Worm (Caenorhabditis elegans) whole organism, mixed stage, embryonic: ENCODE measurements around the gene txt-3.

ENCODE experiments used
- M03D4.4 ChIP-seq: sonication (generic microtip); optimal IDR thresholded peaks from 2 replicates; lab custom pipeline; 2017; ENCODE audit warnings: mild to moderate bottlenecking, missing genetic modification characterization, missing compliant biosample characterization
- bed-3 ChIP-seq: fragments of 200-800 bp; sonication (Bioruptor generic); optimal IDR thresholded peaks from 3 replicates; lab custom pipeline; 2018; ENCODE audit warnings: mild to moderate bottlenecking, missing genetic modification characterization, moderate library complexity, missing compliant biosample characterization
- blmp-1 ChIP-seq: fragments of 150-350 bp; optimal IDR thresholded peaks from 2 replicates; lab custom pipeline; 2014; ENCODE audit warnings: missing biosample characterization, missing genetic modification characterization
- ceh-39 ChIP-seq: fragments of 150-350 bp; optimal IDR thresholded peaks from 2 replicates; lab custom pipeline; 2014; ENCODE audit warnings: missing biosample characterization, missing genetic modification characterization
- ceh-43 ChIP-seq: fragments of 200-800 bp; sonication (Bioruptor generic); optimal IDR thresholded peaks from 2 replicates; lab custom pipeline; 2018; ENCODE audit warnings: mild to moderate bottlenecking, missing genetic modification characterization, moderate library complexity, missing compliant biosample characterization
- ceh-83 ChIP-seq: fragments of 200-800 bp; sonication (Bioruptor generic); optimal IDR thresholded peaks from 2 replicates; lab custom pipeline; 2018; ENCODE audit warnings: mild to moderate bottlenecking, missing genetic modification characterization, missing compliant biosample characterization
- cnd-1 ChIP-seq: fragments of 200-800 bp; sonication (Bioruptor generic); optimal IDR thresholded peaks from 2 replicates; lab custom pipeline; 2018; ENCODE audit warnings: mild to moderate bottlenecking, missing genetic modification characterization, missing compliant biosample characterization
- drap-1 ChIP-seq: fragments of 200-800 bp; sonication (Bioruptor generic); optimal IDR thresholded peaks from 3 replicates; lab custom pipeline; 2018; ENCODE audit warnings: mild to moderate bottlenecking, missing genetic modification characterization, missing compliant biosample characterization
- elt-1 ChIP-seq: sonication (generic microtip); optimal IDR thresholded peaks from 2 replicates; lab custom pipeline; 2017; ENCODE audit warnings: missing genetic modification characterization, mild to moderate bottlenecking, missing compliant biosample characterization, antibody characterized with exemption, moderate library complexity, borderline replicate concordance; ENCODE audit not compliant: insufficient read depth
- elt-3 ChIP-seq: fragments of 150-350 bp; optimal IDR thresholded peaks from 2 replicates; lab custom pipeline; 2014; ENCODE audit warnings: missing biosample characterization, missing genetic modification characterization
- flh-1 ChIP-seq: fragments of 200-800 bp; sonication (Bioruptor generic); optimal IDR thresholded peaks from 2 replicates; lab custom pipeline; 2018; ENCODE audit warnings: mild to moderate bottlenecking, missing genetic modification characterization, moderate library complexity, missing compliant biosample characterization
- ham-2 ChIP-seq: fragments of 200-800 bp; sonication (Bioruptor generic); optimal IDR thresholded peaks from 2 replicates; lab custom pipeline; 2018; ENCODE audit warnings: mild to moderate bottlenecking, missing genetic modification characterization, missing compliant biosample characterization
- hlh-1 ChIP-seq: fragments of 150-350 bp; optimal IDR thresholded peaks from 2 replicates; lab custom pipeline; 2014; ENCODE audit warnings: missing biosample characterization, missing genetic modification reagents, missing genetic modification characterization
- lin-13 ChIP-seq: fragments of 150-350 bp; optimal IDR thresholded peaks from 2 replicates; lab custom pipeline; 2014; ENCODE audit warnings: missing biosample characterization, missing genetic modification characterization
- lin-32 ChIP-seq: fragments of 200-800 bp; sonication (Bioruptor generic); optimal IDR thresholded peaks from 2 replicates; lab custom pipeline; 2018; ENCODE audit warnings: mild to moderate bottlenecking, missing genetic modification characterization, missing compliant biosample characterization
- lsy-2 ChIP-seq: fragments of 150-350 bp; optimal IDR thresholded peaks from 2 replicates; lab custom pipeline; 2014; ENCODE audit warnings: missing biosample characterization, missing genetic modification characterization
- mep-1 ChIP-seq: fragments of 150-350 bp; optimal IDR thresholded peaks from 2 replicates; lab custom pipeline; 2017; ENCODE audit warnings: missing biosample characterization, missing genetic modification reagents, missing genetic modification characterization, inconsistent platforms
- mls-2 ChIP-seq: sonication (generic microtip); optimal IDR thresholded peaks from 2 replicates; lab custom pipeline; 2016; ENCODE audit warnings: mild to moderate bottlenecking, missing genetic modification characterization, moderate library complexity, missing compliant biosample characterization
- nhr-12 ChIP-seq: fragments of 150-350 bp; optimal IDR thresholded peaks from 2 replicates; lab custom pipeline; 2014; ENCODE audit warnings: missing biosample characterization, missing genetic modification characterization
- nhr-2 ChIP-seq: fragments of 150-350 bp; optimal IDR thresholded peaks from 2 replicates; lab custom pipeline; 2014; ENCODE audit warnings: missing biosample characterization, missing genetic modification characterization
- nhr-28 ChIP-seq: fragments of 150-350 bp; optimal IDR thresholded peaks from 2 replicates; lab custom pipeline; 2014; ENCODE audit warnings: missing biosample characterization, missing genetic modification characterization
- nhr-76 ChIP-seq: sonication (generic microtip); optimal IDR thresholded peaks from 2 replicates; lab custom pipeline; 2017; ENCODE audit warnings: missing biosample characterization, missing genetic modification characterization
- pha-4 ChIP-seq: fragments of 150-350 bp; optimal IDR thresholded peaks from 2 replicates; lab custom pipeline; 2018; ENCODE audit warnings: missing biosample characterization, missing genetic modification reagents, missing genetic modification characterization
- snpc-4 ChIP-seq: fragments of 150-350 bp; optimal IDR thresholded peaks from 2 replicates; lab custom pipeline; 2014; ENCODE audit warnings: missing biosample characterization, missing genetic modification characterization
- sptf-1 ChIP-seq: sonication (generic microtip); optimal IDR thresholded peaks from 2 replicates; lab custom pipeline; 2017; ENCODE audit warnings: mild to moderate bottlenecking, missing genetic modification characterization, moderate library complexity, missing compliant biosample characterization
- tbx-8 ChIP-seq: fragments of 200-800 bp; sonication (Bioruptor generic); optimal IDR thresholded peaks from 2 replicates; lab custom pipeline; 2018; ENCODE audit warnings: mild to moderate bottlenecking, missing genetic modification characterization, moderate library complexity, missing compliant biosample characterization
- unc-120 ChIP-seq: sonication (generic microtip); optimal IDR thresholded peaks from 2 replicates; lab custom pipeline; 2017; ENCODE audit warnings: missing genetic modification characterization, missing compliant biosample characterization; ENCODE audit not compliant: poor library complexity, severe bottlenecking
- unc-39 ChIP-seq: fragments of 150-350 bp; optimal IDR thresholded peaks from 2 replicates; lab custom pipeline; 2014; ENCODE audit warnings: missing biosample characterization, missing genetic modification characterization
- unc-62 ChIP-seq: fragments of 150-350 bp; optimal IDR thresholded peaks from 2 replicates; lab custom pipeline; 2014; ENCODE audit warnings: missing biosample characterization, missing genetic modification reagents, missing genetic modification characterization
- zip-8 ChIP-seq: fragments of 150-350 bp; optimal IDR thresholded peaks from 2 replicates; lab custom pipeline; 2014; ENCODE audit warnings: missing biosample characterization, missing genetic modification characterization
- ztf-11 ChIP-seq: fragments of 150-350 bp; optimal IDR thresholded peaks from 2 replicates; lab custom pipeline; 2014; ENCODE audit warnings: missing biosample characterization, missing genetic modification characterization

The txt-3 gene

DNA sequence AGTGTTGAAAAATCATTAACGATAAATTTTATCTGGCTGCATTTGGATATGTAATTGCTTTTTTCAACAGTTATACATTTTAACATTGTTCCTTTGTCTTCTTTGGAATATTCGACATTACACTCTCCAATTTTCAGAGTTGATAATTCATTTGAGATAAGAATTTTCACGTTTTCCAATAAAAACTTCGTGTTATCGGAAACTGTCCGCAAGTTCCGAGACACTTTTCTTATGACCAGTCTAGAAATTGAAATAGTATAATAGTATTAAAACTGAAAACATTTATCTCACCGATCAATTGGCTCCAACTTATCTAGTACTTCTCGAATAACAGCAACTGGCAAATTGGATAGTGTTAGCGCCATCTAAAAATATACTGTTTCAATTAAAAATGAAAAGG, 26.1 kb upstream of the txt-3 start, which contains the start of gene fbxa-86:
fbxa-86 (minus strand) TSS at position 367 of the 400 bp plus-strand sequence.
- TF ChIP-seq lsy-2 (tag; lab: Kevin White, UChicago) = no peak
- TF ChIP-seq M03D4.4 = no peak
- no peak for TF ChIP-seq flh-1 (GFP tag; lab: Kevin White, UChicago)
- no peak for TF ChIP-seq zip-8 (tag; lab: Kevin White, UChicago)
- no peak for TF ChIP-seq ztf-11 (tag; lab: Kevin White, UChicago)
- no peak for TF ChIP-seq pha-4 (tag; lab: Kevin White, UChicago)
- TF ChIP-seq unc-62 (GFP tag; lab: Kevin White, UChicago) = no peak
- TF ChIP-seq unc-39 = no peak
- TF ChIP-seq tbx-8 (GFP tag; lab: Kevin White, UChicago) = no peak
- no peak for TF ChIP-seq drap-1 (GFP tag; lab: Kevin White, UChicago)
- no peak for TF ChIP-seq sptf-1 (tag; lab: Kevin White, UChicago)
- no peak for TF ChIP-seq ceh-39
- TF ChIP-seq nhr-12 (tag; lab: Kevin White, UChicago) = no peak
- no peak for TF ChIP-seq cnd-1 (tag; lab: Kevin White, UChicago)
- no peak for TF ChIP-seq bed-3 (GFP tag; lab: Kevin White, UChicago)

DNA sequence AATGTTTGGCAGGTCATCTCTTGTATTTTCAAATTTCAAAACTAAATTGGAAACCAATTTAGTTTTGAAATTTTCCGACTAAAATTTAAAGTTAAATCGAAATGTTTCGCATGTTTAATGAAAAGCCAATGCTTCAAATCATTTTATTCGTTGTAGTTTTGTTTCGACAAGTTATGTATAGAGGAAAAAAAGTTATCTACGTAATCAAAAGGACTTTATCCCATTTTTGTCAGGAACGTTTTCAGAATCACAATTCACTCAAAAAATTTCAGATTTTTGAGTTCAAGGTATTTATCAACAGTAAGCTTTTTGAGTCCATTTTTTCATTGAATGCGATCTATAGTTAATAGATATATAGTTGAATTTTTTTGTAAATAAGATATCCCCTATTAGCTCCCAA, 25.1 kb upstream of the txt-3 start, which contains the start of gene str-168:
str-168 (plus strand) TSS at position 301 of the 400 bp plus-strand sequence.
- TF ChIP-seq elt-1 = no peak
- TF ChIP-seq bed-3 (GFP tag; lab: Kevin White, UChicago) = no peak
- TF ChIP-seq nhr-76 (tag; lab: Kevin White, UChicago) = no peak
- TF ChIP-seq ztf-11 (tag; lab: Kevin White, UChicago) = no peak
- TF ChIP-seq, all 35 proteins: peak for 0

DNA sequence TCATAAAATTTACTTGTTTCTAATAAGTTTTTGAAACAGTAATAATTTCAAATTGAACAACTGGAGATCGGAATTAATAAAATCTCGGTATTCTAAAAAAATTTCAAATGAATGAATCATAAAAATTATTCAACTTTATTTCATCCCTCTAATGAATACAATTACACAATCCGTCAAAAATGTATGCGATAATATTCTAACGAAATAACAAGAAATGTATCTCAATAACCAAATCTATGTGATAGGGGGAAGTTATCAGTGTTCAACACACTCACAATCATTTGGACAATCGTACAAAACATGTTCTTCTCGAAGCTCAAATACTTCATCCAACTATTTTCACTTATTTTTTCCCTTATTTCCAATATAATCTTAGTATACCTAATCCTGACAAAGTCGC, 22.1 kb upstream of the txt-3 start, which contains the start of gene Y9C9A.5:
Y9C9A.5 (plus strand) TSS at position 301 of the 400 bp plus-strand sequence.
- TF ChIP-seq ztf-11 (tag; lab: Kevin White, UChicago) (no peak), nhr-28 (tag; lab: Kevin White, UChicago) (no peak)

DNA sequence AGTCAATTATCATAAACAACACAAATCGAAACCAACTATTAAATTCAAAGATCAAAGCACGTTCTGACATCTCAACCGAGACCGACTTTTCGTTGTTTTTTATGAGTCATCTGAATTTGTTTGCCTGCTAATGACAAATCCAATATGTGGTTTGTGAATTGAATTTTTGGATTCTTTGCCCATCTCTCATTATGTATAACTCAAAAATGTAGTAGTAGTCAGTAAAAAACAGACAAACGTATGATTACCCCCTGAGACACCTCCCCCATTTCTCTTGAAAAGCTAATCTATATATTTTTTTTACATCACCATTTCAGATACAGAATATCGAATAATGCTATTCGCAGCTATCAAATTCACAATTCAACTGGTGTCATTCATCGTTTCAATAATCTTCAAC, 18.0 kb upstream of the txt-3 start, which contains the start of gene str-169:
str-169 (plus strand) TSS at position 301 of the 400 bp plus-strand sequence.
- TF ChIP-seq mls-2 (tag; lab: Kevin White, UChicago) (no peak), lin-13 (tag; lab: Kevin White, UChicago) (no peak), unc-39 (no peak)

DNA sequence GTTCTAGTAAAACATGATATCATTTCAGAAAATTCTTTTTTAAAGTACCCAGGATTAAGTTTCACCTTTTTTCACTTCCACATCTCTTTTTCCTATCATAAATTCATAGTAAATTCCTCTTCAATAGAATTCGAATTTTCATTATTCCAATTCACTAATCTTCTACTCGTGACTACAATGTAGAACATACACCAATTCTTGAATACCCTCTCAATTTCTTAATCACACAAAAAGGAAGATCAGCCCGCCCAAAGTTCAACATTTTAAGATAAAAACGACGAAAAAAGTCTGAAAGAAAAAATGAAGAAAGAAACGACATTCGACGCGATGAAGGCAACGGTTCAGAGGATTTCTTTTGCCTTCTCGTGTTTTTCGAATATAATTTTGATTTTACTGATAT, 9.9 kb upstream of the txt-3 start, which contains the start of gene str-163:
str-163 (plus strand) TSS at position 301 of the 400 bp plus-strand sequence.
- TF ChIP-seq ceh-39 (no peak), M03D4.4 (no peak), bed-3 (GFP tag; lab: Kevin White, UChicago) (no peak), elt-3 (tag; lab: Kevin White, UChicago) (no peak), nhr-76 (tag; lab: Kevin White, UChicago) (no peak), ceh-43 (GFP tag; lab: Kevin White, UChicago) (no peak), unc-120 (tag; lab: Kevin White, UChicago) (no peak), blmp-1 (tag; lab: Kevin White, UChicago) (no peak), lin-13 (tag; lab: Kevin White, UChicago) (no peak), flh-1 (GFP tag; lab: Kevin White, UChicago) (no peak), lsy-2 (tag; lab: Kevin White, UChicago) (no peak), snpc-4 (tag; lab: Kevin White, UChicago) (no peak), zip-8 (tag; lab: Kevin White, UChicago) (no peak), mls-2 (tag; lab: Kevin White, UChicago) (no peak), mep-1 (tag; lab: Kevin White, UChicago) (no peak), ceh-83 (GFP tag; lab: Kevin White, UChicago) (no peak)

DNA sequence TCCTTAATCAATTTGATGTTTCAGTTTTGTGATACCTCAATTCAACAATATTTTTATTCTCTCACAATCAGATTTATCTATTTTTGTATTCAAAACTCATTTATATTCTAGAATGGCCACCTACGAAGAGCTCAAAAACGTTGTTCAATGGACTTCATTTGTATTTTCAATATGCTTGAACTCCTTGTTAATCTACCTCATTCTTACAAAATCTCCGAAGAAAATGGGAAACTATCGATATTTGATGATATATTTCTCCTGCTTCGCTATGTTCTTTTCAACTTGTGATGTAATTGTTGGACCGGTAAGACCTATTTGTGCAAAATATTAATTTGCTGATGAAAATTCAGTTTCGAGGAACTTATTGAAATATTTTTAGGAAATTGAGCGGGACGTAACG, 3.1 kb upstream of the txt-3 start, which contains the start of gene str-164:
str-164 (plus strand) TSS at position 113 of the 400 bp plus-strand sequence.
- no peak for TF ChIP-seq ham-2 (GFP tag; lab: Kevin White, UChicago)
- no peak for TF ChIP-seq flh-1 (GFP tag; lab: Kevin White, UChicago)
- no peak for TF ChIP-seq lin-13 (tag; lab: Kevin White, UChicago)
- TF ChIP-seq unc-62 (GFP tag; lab: Kevin White, UChicago) = no peak
- TF ChIP-seq lin-32 (GFP tag; lab: Kevin White, UChicago) = no peak
- TF ChIP-seq sptf-1 (tag; lab: Kevin White, UChicago) = no peak
- TF ChIP-seq nhr-2 (tag; lab: Kevin White, UChicago) = no peak
- TF ChIP-seq mep-1 (tag; lab: Kevin White, UChicago) = no peak
- TF ChIP-seq unc-120 (tag; lab: Kevin White, UChicago) = no peak
- TF ChIP-seq hlh-1 (tag; lab: Kevin White, UChicago) = no peak
- no peak for TF ChIP-seq ceh-83 (GFP tag; lab: Kevin White, UChicago)
- TF ChIP-seq cnd-1 (tag; lab: Kevin White, UChicago) = no peak
- TF ChIP-seq elt-3 (tag; lab: Kevin White, UChicago) = no peak
